Fruit fly (Drosophila melanogaster): ENCODE measurements around the gene CG9386.

- TF ChIP-seq CG10348 (GFP tag; IDR thresholded peaks at IDR 0.05) (no peak), Pif1A (GFP tag; optimal IDR thresholded peaks at IDR 0.05) (no peak), fd96Ca (GFP tag; IDR thresholded peaks at IDR 0.05) (peak; percentile 42; the same call in 1 of the 3 replicates)
These were observed 4.3 kb upstream of the CG9386 start, which contains the start of the genes AP-1mu and MBD-like for dm6 chr3R:9559413-9560014.

Measured in whole organism, pupa.